Fruit fly (Drosophila melanogaster) whole organism, embryonic: ENCODE results near the gene CG14153.
A peak's percentile ranks its signal among the peaks of the same experiment; 100 is the strongest.

Experiments
- Blimp-1 ChIP-seq: fragments of 200-800 bp; sonication (Bioruptor generic); optimal IDR thresholded peaks from 3 replicates; lab custom pipeline; 2018; ENCODE audit warnings: missing biosample characterization, missing genetic modification characterization, mild to moderate bottlenecking, moderate library complexity, missing genetic modification reagents
- CG10267 ChIP-seq: fragments of 200-800 bp; sonication (Bioruptor generic); optimal IDR thresholded peaks from 2 replicates; lab custom pipeline; 2018; ENCODE audit warnings: missing biosample characterization, mild to moderate bottlenecking, missing genetic modification characterization, moderate library complexity
- CG10366 ChIP-seq: fragments of 200-800 bp; sonication (Bioruptor generic); IDR thresholded peaks from 2 replicates; pipeline ENCODE4 v1.3.6; 2022; ENCODE audit warnings: missing biosample characterization, missing genetic modification characterization
- CG10462 ChIP-seq: fragments of 200-800 bp; sonication (Bioruptor generic); optimal IDR thresholded peaks from 2 replicates; lab custom pipeline; 2016; ENCODE audit warnings: missing biosample characterization, missing genetic modification characterization
- CG11696 ChIP-seq: fragments of 200-800 bp; sonication (Bioruptor generic); IDR thresholded peaks from 2 replicates; pipeline ENCODE4 v1.3.6; 2022; ENCODE audit warnings: missing biosample characterization, missing genetic modification characterization
- CG13296 ChIP-seq: fragments of 200-800 bp; sonication (Bioruptor generic); optimal IDR thresholded peaks from 3 replicates; lab custom pipeline; 2018; ENCODE audit warnings: missing biosample characterization, mild to moderate bottlenecking, missing genetic modification characterization
- CG14014 ChIP-seq: fragments of 200-800 bp; sonication (Bioruptor generic); IDR thresholded peaks from 2 replicates; pipeline ENCODE4 v1.3.6; 2022; ENCODE audit warnings: missing biosample characterization, missing genetic modification characterization
- CG14710 ChIP-seq: fragments of 200-800 bp; sonication (Bioruptor generic); optimal IDR thresholded peaks from 3 replicates; lab custom pipeline; 2019; ENCODE audit warnings: missing biosample characterization, mild to moderate bottlenecking, missing genetic modification characterization, moderate library complexity
- CG1792 ChIP-seq: fragments of 200-800 bp; sonication (Bioruptor generic); optimal IDR thresholded peaks from 2 replicates; lab custom pipeline; 2016; ENCODE audit warnings: missing biosample characterization, missing genetic modification characterization
- CG31388 ChIP-seq: fragments of 200-800 bp; sonication (Bioruptor generic); optimal IDR thresholded peaks from 2 replicates; lab custom pipeline; 2016; ENCODE audit warnings: missing biosample characterization, missing genetic modification characterization
- CG32772 ChIP-seq: fragments of 200-800 bp; sonication (Bioruptor generic); IDR thresholded peaks from 2 replicates; pipeline ENCODE4 v1.3.6; 2022; ENCODE audit warnings: missing biosample characterization, missing genetic modification characterization
- CG3995 ChIP-seq: fragments of 200-800 bp; sonication (Bioruptor generic); optimal IDR thresholded peaks from 3 replicates; lab custom pipeline; 2016; ENCODE audit warnings: missing biosample characterization, missing genetic modification characterization
- CG6254 ChIP-seq: fragments of 200-800 bp; sonication (Bioruptor generic); optimal IDR thresholded peaks from 3 replicates; lab custom pipeline; 2017; ENCODE audit warnings: mild to moderate bottlenecking, missing biosample characterization, missing genetic modification reagents, missing genetic modification characterization
- CG7271 ChIP-seq: fragments of 200-800 bp; sonication (Bioruptor generic); optimal IDR thresholded peaks from 2 replicates; lab custom pipeline; 2018; ENCODE audit warnings: missing biosample characterization, mild to moderate bottlenecking, missing genetic modification characterization, moderate library complexity
- CG8290 ChIP-seq, 3 experiments: fragments of 200-800 bp; sonication (Bioruptor generic); optimal IDR thresholded peaks; 2 replicates each; lab custom pipeline; 2016 to 2019; ENCODE audit warnings: missing biosample characterization in 3 of 3, missing genetic modification characterization in 3 of 3, mild to moderate bottlenecking in 2 of 3, moderate library complexity in 1 of 3
- CG8359 ChIP-seq: fragments of 200-800 bp; sonication (Bioruptor generic); optimal IDR thresholded peaks from 2 replicates; lab custom pipeline; 2017; ENCODE audit warnings: missing biosample characterization, mild to moderate bottlenecking, missing genetic modification characterization, borderline replicate concordance
- CTCF ChIP-seq: fragments of 200-800 bp; sonication (Bioruptor generic); optimal IDR thresholded peaks from 2 replicates; lab custom pipeline; 2017; ENCODE audit warnings: missing biosample characterization, mild to moderate bottlenecking, missing genetic modification characterization, moderate library complexity
- D19A ChIP-seq: fragments of 200-800 bp; optimal IDR thresholded peaks from 3 replicates; lab custom pipeline; 2019; ENCODE audit warnings: missing biosample characterization, mild to moderate bottlenecking, missing genetic modification characterization, moderate library complexity
- Dip3 ChIP-seq: fragments of 200-800 bp; sonication (Bioruptor generic); optimal IDR thresholded peaks from 3 replicates; lab custom pipeline; 2016; ENCODE audit warnings: missing biosample characterization, missing genetic modification characterization
- Dll ChIP-seq: fragments of 200-800 bp; sonication (Bioruptor generic); IDR thresholded peaks from 4 replicates; pipeline ENCODE4 v1.3.6; 2022; ENCODE audit warnings: missing biosample characterization, missing genetic modification characterization; ENCODE audit not compliant: partially characterized antibody
- Mad ChIP-seq: fragments of 200-800 bp; sonication (Bioruptor generic); optimal IDR thresholded peaks from 2 replicates; lab custom pipeline; 2016; ENCODE audit warnings: missing biosample characterization, missing genetic modification characterization
- Max ChIP-seq: fragments of 200-800 bp; sonication (Bioruptor generic); optimal IDR thresholded peaks from 2 replicates; lab custom pipeline; 2016; ENCODE audit warnings: missing biosample characterization, mild to moderate bottlenecking, missing genetic modification characterization
- Meics ChIP-seq: fragments of 200-800 bp; sonication (Bioruptor generic); optimal IDR thresholded peaks from 2 replicates; lab custom pipeline; 2017; ENCODE audit warnings: missing biosample characterization, mild to moderate bottlenecking, missing genetic modification characterization
- NC2α ChIP-seq: fragments of 200-800 bp; sonication (Bioruptor generic); optimal IDR thresholded peaks from 2 replicates; lab custom pipeline; 2016; ENCODE audit warnings: missing biosample characterization, missing genetic modification characterization
- Oli ChIP-seq: fragments of 200-800 bp; sonication (Bioruptor generic); optimal IDR thresholded peaks from 2 replicates; lab custom pipeline; 2018; ENCODE audit warnings: missing biosample characterization, mild to moderate bottlenecking, missing genetic modification characterization, moderate library complexity
- Opbp ChIP-seq: fragments of 200-800 bp; sonication (Bioruptor generic); IDR thresholded peaks from 3 replicates; pipeline ENCODE4 v1.3.6; 2022; ENCODE audit warnings: missing biosample characterization, missing genetic modification characterization; ENCODE audit not compliant: partially characterized antibody
- bbx ChIP-seq: fragments of 200-800 bp; sonication (Bioruptor generic); IDR thresholded peaks from 2 replicates; pipeline ENCODE4 v1.3.6; 2022; ENCODE audit warnings: missing biosample characterization, missing genetic modification characterization; ENCODE audit not compliant: partially characterized antibody
- chm ChIP-seq: fragments of 200-800 bp; sonication (Bioruptor generic); IDR thresholded peaks from 2 replicates; pipeline ENCODE4 v1.3.6; 2022; ENCODE audit warnings: missing biosample characterization, missing genetic modification characterization
- crol ChIP-seq: fragments of 200-800 bp; sonication (Bioruptor generic); IDR thresholded peaks from 2 replicates; pipeline ENCODE4 v1.3.6; 2022; ENCODE audit warnings: missing biosample characterization, missing genetic modification characterization
- danr ChIP-seq: fragments of 200-800 bp; sonication (Bioruptor generic); IDR thresholded peaks from 2 replicates; pipeline ENCODE4 v1.3.6; 2022; ENCODE audit warnings: missing biosample characterization, missing genetic modification characterization
- eyg ChIP-seq: fragments of 200-800 bp; sonication (Bioruptor generic); optimal IDR thresholded peaks from 3 replicates; lab custom pipeline; 2016; ENCODE audit warnings: missing biosample characterization, missing genetic modification characterization
- fd64A ChIP-seq: fragments of 200-800 bp; sonication (Bioruptor generic); optimal IDR thresholded peaks from 3 replicates; lab custom pipeline; 2018; ENCODE audit warnings: missing biosample characterization, mild to moderate bottlenecking, missing genetic modification characterization
- fu2 ChIP-seq: fragments of 200-800 bp; sonication (Bioruptor generic); optimal IDR thresholded peaks from 2 replicates; lab custom pipeline; 2016; ENCODE audit warnings: missing biosample characterization, missing genetic modification characterization
- her ChIP-seq: fragments of 200-800 bp; sonication (Bioruptor generic); optimal IDR thresholded peaks from 2 replicates; lab custom pipeline; 2016; ENCODE audit warnings: missing biosample characterization, missing genetic modification characterization
- kni ChIP-seq: fragments of 200-800 bp; sonication (Bioruptor generic); optimal IDR thresholded peaks from 3 replicates; lab custom pipeline; 2017; ENCODE audit warnings: mild to moderate bottlenecking, missing biosample characterization, missing genetic modification reagents, missing genetic modification characterization
- peb ChIP-seq: fragments of 200-800 bp; sonication (Bioruptor generic); IDR thresholded peaks from 2 replicates; pipeline ENCODE4 v1.3.6; 2022; ENCODE audit warnings: missing biosample characterization, missing genetic modification characterization
- pros ChIP-seq: fragments of 200-800 bp; sonication (Bioruptor generic); optimal IDR thresholded peaks from 3 replicates; lab custom pipeline; 2019; ENCODE audit warnings: missing biosample characterization, mild to moderate bottlenecking, missing genetic modification characterization, moderate library complexity
- sens ChIP-seq: fragments of 200-800 bp; sonication (Bioruptor generic); peaks from one replicate; lab custom pipeline; 2016; ENCODE audit warnings: missing biosample characterization, missing genetic modification characterization
- so ChIP-seq: fragments of 200-800 bp; sonication (Bioruptor generic); IDR thresholded peaks from 3 replicates; pipeline ENCODE4 v1.3.6; 2022; ENCODE audit warnings: missing biosample characterization, missing genetic modification characterization
- sob ChIP-seq: fragments of 200-800 bp; sonication (Bioruptor generic); IDR thresholded peaks from 2 replicates; pipeline ENCODE4 v1.3.6; 2022; ENCODE audit warnings: missing biosample characterization, missing genetic modification characterization
- sqz ChIP-seq: fragments of 200-800 bp; sonication (Bioruptor generic); optimal IDR thresholded peaks from 3 replicates; lab custom pipeline; 2018; ENCODE audit warnings: missing biosample characterization, mild to moderate bottlenecking, missing genetic modification characterization
- stwl ChIP-seq: fragments of 200-800 bp; sonication (Bioruptor generic); optimal IDR thresholded peaks from 3 replicates; lab custom pipeline; 2018; ENCODE audit warnings: missing biosample characterization, mild to moderate bottlenecking, missing genetic modification characterization, moderate library complexity
- tgo ChIP-seq: fragments of 200-800 bp; sonication (Bioruptor generic); IDR thresholded peaks from 3 replicates; pipeline ENCODE4 v1.3.6; 2022; ENCODE audit warnings: missing biosample characterization, missing genetic modification characterization
- usp ChIP-seq: fragments of >200 bp; optimal IDR thresholded peaks from 2 replicates; lab custom pipeline; 2017; ENCODE audit warnings: missing biosample characterization, missing genetic modification characterization
- wor ChIP-seq: fragments of 200-800 bp; sonication (Bioruptor generic); IDR thresholded peaks from 2 replicates; pipeline ENCODE4 v1.3.6; 2022; ENCODE audit warnings: missing biosample characterization, missing genetic modification characterization

Gene CG14153

DNA sequence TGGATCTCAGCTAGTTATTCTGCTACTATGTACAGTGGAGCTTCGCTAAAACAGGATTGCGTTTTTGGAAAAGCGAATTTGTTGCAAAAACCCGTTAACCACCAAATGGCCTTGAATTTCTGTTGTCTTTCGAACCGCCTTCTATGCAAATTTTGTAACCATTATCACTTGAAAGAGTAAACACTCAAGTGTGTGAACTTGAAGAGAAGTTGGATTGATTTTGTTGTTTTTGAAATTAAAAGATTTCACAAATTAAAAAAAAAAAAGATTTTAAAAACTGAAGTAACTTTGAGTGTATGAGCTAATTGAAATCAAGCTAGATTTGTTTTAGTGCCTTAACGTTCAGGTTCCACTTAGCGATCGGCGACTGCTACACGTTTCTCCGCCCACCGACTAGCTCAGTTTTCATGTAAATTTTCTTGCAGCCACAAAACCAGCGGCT, 40.6 kb downstream of the CG14153 start (continued):
- TF ChIP-seq chm (GFP tag; lab: Robert Waterston, UW) (peak; percentile 35; the same call in 1 of the 2 replicates), CG7271 (tag; lab: Kevin White, UChicago) (no peak), bbx (no peak), Oli (tag; lab: Kevin White, UChicago) (peak; percentile 80), usp (GFP tag; lab: Kevin White, UChicago) (no peak), CG3995 (GFP tag; lab: Kevin White, UChicago) (peak; percentile 27), eyg (GFP tag; lab: Kevin White, UChicago) (peak; percentile 45), fd64A (no peak), Mad (no peak), Max (no peak), CG8359 (GFP tag; lab: Kevin White, UChicago) (peak; percentile 34), NC2α (GFP tag; lab: Kevin White, UChicago) (peak; percentile 7), CG10462 (peak; percentile 44), CG6254 (GFP tag; lab: Kevin White, UChicago) (peak; percentile 54), peb (GFP tag; lab: Robert Waterston, UW) (no peak; the same call in 1 of the 2 replicates), wor (GFP tag; lab: Robert Waterston, UW) (peak; percentile 61), danr (no peak), CG31388 (GFP tag; lab: Kevin White, UChicago) (peak; percentile 24), Dip3 (peak; percentile 36), CG14014 (GFP tag; lab: Robert Waterston, UW) (peak; percentile 61), crol (GFP tag; lab: Robert Waterston, UW) (no peak), CTCF (GFP tag; lab: Kevin White, UChicago) (peak; percentile 9), kni (no peak), tgo (peak; percentile 75), CG13296 (GFP tag; lab: Kevin White, UChicago) (peak; percentile 70), sob (GFP tag; lab: Robert Waterston, UW) (0 out of 2 replicates have a peak, but pooled peaks have one; percentile 53), CG1792 (GFP tag; lab: Kevin White, UChicago) (peak; percentile 22), CG14710 (tag; lab: Kevin White, UChicago) (peak; percentile 43), CG32772 (GFP tag; lab: Robert Waterston, UW) (peak; percentile 70), Blimp-1 (GFP tag; lab: Kevin White, UChicago) (peak; percentile 64)

DNA sequence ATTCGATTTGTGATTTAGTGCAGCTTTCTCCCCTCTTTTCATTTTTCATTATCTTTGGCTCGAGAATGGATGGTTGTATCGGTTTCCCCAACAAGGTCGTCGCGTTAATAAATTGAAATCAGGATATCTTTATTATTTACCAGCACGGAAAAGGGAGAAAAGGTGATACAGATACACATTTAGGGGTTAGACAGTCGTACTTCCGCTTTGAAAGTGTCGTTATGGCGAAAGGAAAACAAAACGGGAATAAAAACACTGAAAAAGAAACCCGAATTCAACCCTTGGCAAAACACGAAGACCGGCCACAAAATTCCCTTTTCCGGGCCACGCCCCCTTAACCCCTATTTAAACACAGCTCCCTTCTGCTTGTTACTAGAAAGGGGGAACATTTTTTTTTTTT, 41.2 kb downstream of the CG14153 start:
- TF ChIP-seq D19A (tag; lab: Kevin White, UChicago): peak; percentile 79
- peak; percentile 90 for TF ChIP-seq pros (GFP tag; lab: Kevin White, UChicago)
- no peak for TF ChIP-seq CG11696 (GFP tag; lab: Robert Waterston, UW)
- peak; percentile 41 for TF ChIP-seq sqz (GFP tag; lab: Kevin White, UChicago)
- TF ChIP-seq, all 482 proteins: peak for 3

dm6 chr3L:10686625-10687024, 43.3 kb downstream of the CG14153 start:
- TF ChIP-seq Meics (no peak), CG10366 (GFP tag; lab: Robert Waterston, UW) (no peak), sens (GFP tag; lab: Kevin White, UChicago) (peak; percentile 2), CG10267 (tag; lab: Kevin White, UChicago) (peak; percentile 66), Dll (GFP tag; lab: Robert Waterston, UW) (0 out of 4 replicates have a peak, but pooled peaks have one; percentile 14), CG8290 (GFP tag; optimal IDR thresholded peaks at IDR 0.05; lab: Kevin White, UChicago) (peak; percentile 11), CG8290 (tag; optimal IDR thresholded peaks at IDR 0.05; lab: Kevin White, UChicago) (no peak), Opbp (GFP tag; lab: Robert Waterston, UW) (no peak; the same call in 2 of the 3 replicates), so (no peak), fu2 (GFP tag; lab: Kevin White, UChicago) (no peak), stwl (tag; lab: Kevin White, UChicago) (peak; percentile 99), her (no peak)
